Fruit fly (Drosophila melanogaster): Measurements from ENCODE around the gene RpS21.

RpS21 gene

DNA sequence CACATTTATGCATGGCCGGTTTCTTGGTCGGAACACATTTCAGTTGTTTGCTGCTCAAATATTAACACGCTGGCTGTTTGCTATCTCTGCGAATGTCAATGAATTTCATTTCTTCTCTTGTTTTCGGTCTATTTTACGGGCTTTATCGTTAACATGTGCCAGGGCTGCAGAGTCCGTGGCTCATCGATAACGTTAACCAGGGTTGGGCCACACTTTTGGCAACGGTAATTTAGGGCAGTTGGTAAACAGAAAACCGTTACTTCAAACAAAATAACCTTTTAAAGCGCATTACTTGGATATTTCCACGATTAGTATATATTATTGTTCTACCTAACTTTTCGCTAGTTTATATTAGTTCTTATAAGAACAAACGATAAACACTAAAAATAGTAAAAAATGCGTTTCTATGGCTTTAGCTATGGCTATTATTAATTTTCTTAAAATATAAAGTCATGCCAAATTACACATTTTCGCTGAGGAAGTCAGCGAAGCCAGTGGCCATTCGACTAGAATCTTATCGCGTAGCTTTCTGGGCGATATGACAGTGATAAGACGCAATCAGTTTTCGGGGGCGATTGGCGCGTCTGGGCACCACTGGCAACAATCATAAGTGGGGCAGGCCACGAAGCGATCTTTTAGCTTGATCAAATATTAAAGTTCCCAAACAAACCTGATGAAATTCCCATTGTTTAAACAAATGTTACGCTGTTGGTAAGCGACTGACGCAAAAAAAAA is 27.3 kb downstream of the RpS21 start (continued):
- TF ChIP-seq emc (GFP tag; optimal IDR thresholded peaks at IDR 0.05) (peak; percentile 26), CG6765 (GFP tag; optimal IDR thresholded peaks at IDR 0.05) (peak; percentile 58), CG9727 (GFP tag; optimal IDR thresholded peaks at IDR 0.05) (peak; percentile 50), ci (GFP tag; IDR thresholded peaks at IDR 0.05) (peak; percentile 79), sr (GFP tag; IDR thresholded peaks at IDR 0.05) (0 out of 3 replicates have a peak, but pooled peaks have one; percentile 29), ara (GFP tag; IDR thresholded peaks at IDR 0.05) (no peak), CG11504 (tag; optimal IDR thresholded peaks at IDR 0.05) (peak; percentile 57), Chrac-16 (GFP tag; optimal IDR thresholded peaks at IDR 0.05) (peak; percentile 16), Elba2 (GFP tag; optimal IDR thresholded peaks at IDR 0.05) (no peak), CG4424 (GFP tag; optimal IDR thresholded peaks at IDR 0.05) (no peak), Xrp1 (GFP tag; IDR thresholded peaks at IDR 0.05) (no peak; the same call in none of the 2 replicates), pum (GFP tag; optimal IDR thresholded peaks at IDR 0.05) (peak; percentile 39), CG18599 (GFP tag; optimal IDR thresholded peaks at IDR 0.05) (peak; percentile 57), MBD-R2 (GFP tag; IDR thresholded peaks at IDR 0.05) (peak; percentile 56), Atf-2 (GFP tag; optimal IDR thresholded peaks at IDR 0.05) (no peak), gfzf (GFP tag; optimal IDR thresholded peaks at IDR 0.05) (peak; percentile 25), Abd-B (GFP tag; optimal IDR thresholded peaks at IDR 0.05) (peak; percentile 34), CG3726 (GFP tag; IDR thresholded peaks at IDR 0.05) (0 out of 3 replicates have a peak, but pooled peaks have one; percentile 6), Dad (GFP tag; optimal IDR thresholded peaks at IDR 0.05) (no peak), mirr (GFP tag; optimal IDR thresholded peaks at IDR 0.05) (peak; percentile 64), CG3838 (GFP tag; optimal IDR thresholded peaks at IDR 0.05) (no peak), danr (GFP tag; IDR thresholded peaks at IDR 0.05) (no peak), vnd (GFP tag; IDR thresholded peaks at IDR 0.05; ENCODE audit: partially characterized antibody) (no peak), Bteb2 (GFP tag; optimal IDR thresholded peaks at IDR 0.05) (no peak), CG6254 (GFP tag; optimal IDR thresholded peaks at IDR 0.05) (no peak), CG15073 (GFP tag; optimal IDR thresholded peaks at IDR 0.05) (no peak), sisA (GFP tag; IDR thresholded peaks at IDR 0.05) (peak; percentile 25; the same call in 1 of the 2 replicates), Sox100B (GFP tag; optimal IDR thresholded peaks at IDR 0.05) (peak; percentile 17), CG11085 (GFP tag; IDR thresholded peaks at IDR 0.05) (no peak), Nf-YA (GFP tag; IDR thresholded peaks at IDR 0.05) (peak; percentile 65; the same call in 1 of the 2 replicates), da (GFP tag; optimal IDR thresholded peaks at IDR 0.05) (no peak), hkb (optimal IDR thresholded peaks at IDR 0.05) (no peak), hkb (GFP tag; IDR thresholded peaks at IDR 0.05) (peak; percentile 47), CG8290 (GFP tag; optimal IDR thresholded peaks at IDR 0.05) (peak; percentile 4), CG8290 (tag; optimal IDR thresholded peaks at IDR 0.05) (peak in 1 of 2 experiments; percentile 73), CG18476 (GFP tag; optimal IDR thresholded peaks at IDR 0.05) (peak; percentile 14), CG10209 (GFP tag; optimal IDR thresholded peaks at IDR 0.05) (peak; percentile 38), CG7786 (GFP tag; optimal IDR thresholded peaks at IDR 0.05) (peak; percentile 17), cwo (GFP tag; optimal IDR thresholded peaks at IDR 0.05) (peak; percentile 26), Meics (GFP tag; optimal IDR thresholded peaks at IDR 0.05) (peak; percentile 55), tll (GFP tag; optimal IDR thresholded peaks at IDR 0.05) (no peak), CG17612 (GFP tag; IDR thresholded peaks at IDR 0.05) (no peak), gce (GFP tag; IDR thresholded peaks at IDR 0.05) (no peak), CG11456 (GFP tag; IDR thresholded peaks at IDR 0.05) (no peak), CG10267 (tag; optimal IDR thresholded peaks at IDR 0.05) (peak; percentile 38), CG1024 (GFP tag; IDR thresholded peaks at IDR 0.05) (peak; percentile 56; the same call in 1 of the 2 replicates), zf30C (GFP tag; optimal IDR thresholded peaks at IDR 0.05) (no peak), chif (GFP tag; optimal IDR thresholded peaks at IDR 0.05) (peak in 1 of 2 experiments; percentile 4), MESR4 (GFP tag; optimal IDR thresholded peaks at IDR 0.05) (peak; percentile 32), CG6689 (GFP tag; IDR thresholded peaks at IDR 0.05) (peak; percentile 13; the same call in 1 of the 2 replicates)

Measured in whole organism, embryonic.